Worm (Caenorhabditis elegans) whole organism, young adult: ENCODE results near the gene daf-42.

Source experiments
- C06A6.2 ChIP-seq: fragments of 200-800 bp; sonication (Bioruptor generic); conservative IDR thresholded peaks from 2 replicates; pipeline ENCODE4 v1.3.6; 2022; ENCODE audit warnings: missing genetic modification characterization, missing compliant biosample characterization
- C17E4.6 ChIP-seq: fragments of 200-800 bp; sonication (Bioruptor generic); IDR thresholded peaks from 2 replicates; pipeline ENCODE4 v1.3.6; 2022; ENCODE audit warnings: missing genetic modification reagents, missing genetic modification characterization, missing compliant biosample characterization
- F49E8.2 ChIP-seq: sonication (generic microtip); optimal IDR thresholded peaks from 3 replicates; lab custom pipeline; 2017; ENCODE audit warnings: missing genetic modification characterization, mild to moderate bottlenecking, missing compliant biosample characterization, antibody characterized with exemption, moderate library complexity; ENCODE audit not compliant: insufficient read depth
- F55B11.4 ChIP-seq: sonication (generic microtip); optimal IDR thresholded peaks from 2 replicates; lab custom pipeline; 2016; ENCODE audit warnings: missing compliant biosample characterization, missing genetic modification characterization, borderline replicate concordance; ENCODE audit not compliant: insufficient read depth
- F57A8.1 ChIP-seq: fragments of 200-800 bp; sonication (Bioruptor generic); optimal IDR thresholded peaks from 2 replicates; lab custom pipeline; 2018; ENCODE audit warnings: mild to moderate bottlenecking, missing genetic modification characterization, moderate library complexity, missing compliant biosample characterization
- aptf-2 ChIP-seq: fragments of 200-800 bp; sonication (Bioruptor generic); conservative IDR thresholded peaks from 2 replicates; pipeline ENCODE4 v1.3.6; 2022; ENCODE audit warnings: missing genetic modification reagents, missing genetic modification characterization, missing compliant biosample characterization
- aptf-3 ChIP-seq: fragments of 200-800 bp; sonication (Bioruptor generic); IDR thresholded peaks from 2 replicates; pipeline ENCODE4 v1.3.6; 2022; ENCODE audit warnings: missing genetic modification characterization, missing compliant biosample characterization
- cebp-2 ChIP-seq: fragments of 200-800 bp; sonication (Bioruptor generic); IDR thresholded peaks from 2 replicates; pipeline ENCODE4 v1.3.6; 2022; ENCODE audit warnings: missing genetic modification characterization, missing compliant biosample characterization
- chd-7 ChIP-seq: sonication (generic microtip); optimal IDR thresholded peaks from 2 replicates; lab custom pipeline; 2016; ENCODE audit warnings: mild to moderate bottlenecking, missing genetic modification characterization, moderate library complexity, missing compliant biosample characterization
- dox-1 ChIP-seq: fragments of 200-800 bp; sonication (Bioruptor generic); IDR thresholded peaks from 2 replicates; pipeline ENCODE4 v1.3.6; 2022; ENCODE audit warnings: missing genetic modification reagents, missing genetic modification characterization, missing compliant biosample characterization
- ekl-4 ChIP-seq: fragments of 200-800 bp; sonication (Bioruptor generic); IDR thresholded peaks from 2 replicates; pipeline ENCODE4 v1.3.6; 2022; ENCODE audit warnings: missing genetic modification reagents, missing genetic modification characterization, missing compliant biosample characterization
- ets-4 ChIP-seq: fragments of 200-800 bp; sonication (Bioruptor generic); optimal IDR thresholded peaks from 2 replicates; lab custom pipeline; 2018; ENCODE audit warnings: mild to moderate bottlenecking, missing genetic modification characterization, missing compliant biosample characterization
- hlh-12 ChIP-seq: sonication (generic microtip); optimal IDR thresholded peaks from 2 replicates; lab custom pipeline; 2016; ENCODE audit warnings: missing genetic modification characterization, missing compliant biosample characterization
- hmg-1.2 ChIP-seq: fragments of 200-800 bp; sonication (Bioruptor generic); IDR thresholded peaks from 2 replicates; pipeline ENCODE4 v1.3.6; 2022; ENCODE audit warnings: missing genetic modification reagents, missing genetic modification characterization, missing compliant biosample characterization
- let-607 ChIP-seq, 2 experiments: fragments of 200-800 bp in 1 of 2; sonication (Bioruptor generic) in 1 of 2; sonication (generic microtip) in 1 of 2; optimal IDR thresholded peaks; 2 replicates each; lab custom pipeline; 2016 to 2018; ENCODE audit warnings: mild to moderate bottlenecking in 2 of 2, missing compliant biosample characterization in 2 of 2, missing genetic modification characterization in 2 of 2, moderate library complexity in 2 of 2, missing genotype in 1 of 2
- lin-35 ChIP-seq, 3 experiments: fragments of 150-350 bp in 2 of 3; sonication (generic microtip) in 1 of 3; optimal IDR thresholded peaks; 2 replicates each; lab custom pipeline; 2014 to 2018; ENCODE audit warnings: missing biosample characterization in 3 of 3, missing genetic modification characterization in 3 of 3, missing genetic modification reagents in 3 of 3
- lsy-27 ChIP-seq: sonication (generic microtip); optimal IDR thresholded peaks from 2 replicates; lab custom pipeline; 2017; ENCODE audit warnings: missing genetic modification characterization, mild to moderate bottlenecking, missing compliant biosample characterization, antibody characterized with exemption, missing genotype, borderline replicate concordance; ENCODE audit not compliant: insufficient read depth
- mcd-1 ChIP-seq: fragments of 200-800 bp; sonication (Bioruptor generic); IDR thresholded peaks from 2 replicates; pipeline ENCODE4 v1.3.6; 2022; ENCODE audit warnings: missing genetic modification reagents, missing genetic modification characterization, missing compliant biosample characterization
- mel-28 ChIP-seq: sonication (generic microtip); optimal IDR thresholded peaks from 2 replicates; lab custom pipeline; 2016; ENCODE audit warnings: borderline replicate concordance, mild to moderate bottlenecking, missing genetic modification characterization, missing compliant biosample characterization
- nfyb-1 ChIP-seq: fragments of 200-800 bp; sonication (Bioruptor generic); IDR thresholded peaks from 2 replicates; pipeline ENCODE4 v1.3.6; 2022; ENCODE audit warnings: missing genetic modification reagents, missing genetic modification characterization, missing compliant biosample characterization
- nhr-120 ChIP-seq: fragments of 200-800 bp; sonication (Bioruptor generic); IDR thresholded peaks from 2 replicates; pipeline ENCODE4 v1.3.6; 2022; ENCODE audit warnings: missing genetic modification characterization, missing compliant biosample characterization
- nhr-179 ChIP-seq: sonication (generic microtip); optimal IDR thresholded peaks from 2 replicates; lab custom pipeline; 2016; ENCODE audit warnings: mild to moderate bottlenecking, missing genetic modification characterization, missing compliant biosample characterization
- nhr-80 ChIP-seq: sonication (generic microtip); optimal IDR thresholded peaks from 2 replicates; lab custom pipeline; 2016; ENCODE audit warnings: missing genetic modification characterization, missing compliant biosample characterization
- rpc-1 ChIP-seq, 2 experiments: fragments of 150-350 bp in 1 of 2; sonication (generic microtip) in 1 of 2; optimal IDR thresholded peaks; 2 replicates each; lab custom pipeline; 2014 to 2018; ENCODE audit warnings: missing biosample characterization in 1 of 2, missing genetic modification characterization in 1 of 2, missing genetic modification reagents in 1 of 2, missing genotype in 1 of 2
- snpc-1.1 ChIP-seq: sonication (generic microtip); optimal IDR thresholded peaks from 2 replicates; lab custom pipeline; 2017; ENCODE audit warnings: missing genetic modification characterization, mild to moderate bottlenecking, missing compliant biosample characterization, antibody characterized with exemption, moderate library complexity, missing genotype, missing genetic modification reagents; ENCODE audit not compliant: insufficient read depth
- zfh-2 ChIP-seq: fragments of 200-800 bp; sonication (Bioruptor generic); conservative IDR thresholded peaks from 2 replicates; pipeline ENCODE4 v1.3.6; 2022; ENCODE audit warnings: missing genetic modification reagents, missing genetic modification characterization, missing compliant biosample characterization
- ztf-18 ChIP-seq: sonication (generic microtip); optimal IDR thresholded peaks from 2 replicates; lab custom pipeline; 2016; ENCODE audit warnings: missing genotype, mild to moderate bottlenecking, missing genetic modification characterization, missing compliant biosample characterization
- ztf-26 ChIP-seq: sonication (generic microtip); optimal IDR thresholded peaks from 2 replicates; lab custom pipeline; 2017; ENCODE audit warnings: missing genetic modification characterization, missing compliant biosample characterization
- ztf-28 ChIP-seq: fragments of 200-800 bp; sonication (Bioruptor generic); IDR thresholded peaks from 2 replicates; pipeline ENCODE4 v1.3.6; 2022; ENCODE audit warnings: missing genetic modification reagents, missing genetic modification characterization, missing compliant biosample characterization

Gene daf-42

ce11 chrIV:7328918-7329317 lies 17.7 kb downstream of the daf-42 start, which contains the start of gene sqst-2:
sqst-2 (minus strand) TSS chrIV:7328975.
- TF ChIP-seq F49E8.2, result no peak
- TF ChIP-seq C17E4.6 (GFP tag; lab: Robert Waterston, UW), result no peak
- no peak for TF ChIP-seq snpc-1.1 (tag; lab: Kevin White, UChicago)
- no peak for TF ChIP-seq hmg-1.2 (GFP tag; lab: Robert Waterston, UW)
- no peak for TF ChIP-seq ztf-18
- no peak for TF ChIP-seq F55B11.4 (tag; lab: Kevin White, UChicago)
- no peak for TF ChIP-seq cebp-2 (GFP tag; lab: Robert Waterston, UW)
- peak; percentile 66 for TF ChIP-seq nhr-80

ce11 chrIV:7326613-7327149 lies 20.0 kb downstream of the daf-42 start, which contains the start of gene ifo-1:
ifo-1 (minus strand) TSS chrIV:7326663.
- TF ChIP-seq nhr-120 (GFP tag; lab: Robert Waterston, UW) (no peak), dox-1 (GFP tag; lab: Robert Waterston, UW) (peak; percentile 63; the same call in 1 of the 2 replicates), nhr-80 (peak; percentile 99), ets-4 (GFP tag; lab: Kevin White, UChicago) (peak; percentile 3)

ce11 chrIV:7325698-7326097 lies 21.0 kb downstream of the daf-42 start:
- TF ChIP-seq nhr-80 (peak; percentile 76), let-607 (tag; optimal IDR thresholded peaks at IDR 0.05; lab: Kevin White, UChicago) (peak in 1 of 2 experiments; percentile 37), dox-1 (GFP tag; lab: Robert Waterston, UW) (peak; percentile 6; the same call in 1 of the 2 replicates), nhr-179 (tag; lab: Kevin White, UChicago) (no peak)

- TF ChIP-seq let-607 (tag; optimal IDR thresholded peaks at IDR 0.05; lab: Kevin White, UChicago), result no peak
- no peak for TF ChIP-seq zfh-2 (GFP tag; lab: Robert Waterston, UW)
- TF ChIP-seq aptf-3, result no peak
- TF ChIP-seq lin-35 (GFP tag; optimal IDR thresholded peaks at IDR 0.05; lab: Kevin White, UChicago), result no peak
- TF ChIP-seq nhr-179 (tag; lab: Kevin White, UChicago), result no peak
- no peak for TF ChIP-seq nhr-120 (GFP tag; lab: Robert Waterston, UW)
- TF ChIP-seq mel-28, result no peak
- TF ChIP-seq hlh-12, result no peak
- no peak for TF ChIP-seq C06A6.2
- no peak for TF ChIP-seq chd-7 (tag; lab: Kevin White, UChicago)
- no peak for TF ChIP-seq ets-4 (GFP tag; lab: Kevin White, UChicago)
- TF ChIP-seq ztf-26 (tag; lab: Kevin White, UChicago), result no peak
- TF ChIP-seq, all 124 proteins: peak for 0
Observed at ce11 chrIV:7324913-7325312, 21.7 kb downstream of the daf-42 start.

DNA sequence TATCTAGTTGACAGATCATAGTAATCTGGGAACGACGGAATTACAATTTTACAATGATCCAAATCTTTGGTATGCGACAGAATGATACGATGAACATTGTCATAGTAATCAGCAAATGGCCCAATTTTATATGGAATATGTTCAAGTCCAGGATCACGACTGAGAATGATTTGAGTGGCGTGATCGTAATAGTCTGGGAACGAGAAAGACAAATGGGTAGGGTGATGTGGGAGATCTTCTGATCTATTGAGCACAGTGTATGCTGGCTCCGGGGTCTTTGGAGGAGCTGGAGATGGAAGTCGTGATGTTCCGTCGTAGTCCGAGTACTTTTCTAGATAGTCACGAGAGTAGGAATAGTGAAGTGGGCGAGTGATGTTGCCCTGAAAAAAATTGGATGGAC lies 22.7 kb downstream of the daf-42 start:
- TF ChIP-seq ztf-28 (no peak), ekl-4 (GFP tag; lab: Robert Waterston, UW) (no peak), aptf-2 (GFP tag; lab: Robert Waterston, UW) (no peak), nfyb-1 (no peak), mel-28 (no peak), F49E8.2 (no peak), rpc-1 (optimal IDR thresholded peaks at IDR 0.05; lab: Kevin White, UChicago) (no peak), rpc-1 (tag; optimal IDR thresholded peaks at IDR 0.05; lab: Kevin White, UChicago) (no peak), lin-35 (GFP tag; optimal IDR thresholded peaks at IDR 0.05; lab: Kevin White, UChicago) (no peak), F57A8.1 (GFP tag; lab: Kevin White, UChicago) (no peak), mcd-1 (GFP tag; lab: Robert Waterston, UW) (no peak), lsy-27 (tag; lab: Kevin White, UChicago) (no peak)
